Fruit fly (Drosophila melanogaster): ENCODE data around the gene CG44174.

- TF ChIP-seq CG8319 (GFP tag; optimal IDR thresholded peaks at IDR 0.05) (no peak), Eip78C (GFP tag) (no peak), CG1621 (tag; optimal IDR thresholded peaks at IDR 0.05) (no peak)
Observed at dm6 chr3R:19256477-19256876, 41.0 kb downstream of the CG44174 start, which contains the start of gene CG14280.

Measured in whole organism, prepupa.